Worm (Caenorhabditis elegans): Measurements from ENCODE around the gene dhs-21.

DNA sequence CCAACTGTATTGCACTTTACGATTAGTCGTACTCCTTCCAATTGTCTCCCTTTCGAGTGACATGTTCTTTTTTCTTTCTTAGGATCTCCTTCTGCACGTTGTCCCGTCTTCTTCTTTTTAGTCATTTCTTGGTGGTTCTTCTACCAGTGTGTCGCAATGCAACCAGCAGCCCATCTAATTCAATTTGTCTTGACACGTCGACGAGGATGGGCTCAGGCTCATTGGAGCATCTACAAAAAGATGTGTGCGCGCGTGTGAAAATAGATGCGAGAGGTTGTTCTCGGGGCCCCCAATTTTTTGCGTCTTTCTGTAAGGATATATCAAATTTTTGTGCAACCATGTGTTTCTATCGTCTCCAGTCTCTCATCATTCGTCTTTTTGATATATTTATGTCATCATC lies 31.8 kb downstream of the dhs-21 start:
- TF ChIP-seq him-1 (tag; optimal IDR thresholded peaks at IDR 0.05) (no peak), dao-5 (tag; optimal IDR thresholded peaks at IDR 0.05) (no peak)

Measured in whole organism, L4/young adult.